Fruit fly (Drosophila melanogaster): Measurements from ENCODE around the gene CG3223.
"Not testable (repeated sequence)": the region's sequence is repeated elsewhere in the genome, so short reads cannot be mapped to it uniquely, and the experiment has no call there.

CG3223 gene

DNA sequence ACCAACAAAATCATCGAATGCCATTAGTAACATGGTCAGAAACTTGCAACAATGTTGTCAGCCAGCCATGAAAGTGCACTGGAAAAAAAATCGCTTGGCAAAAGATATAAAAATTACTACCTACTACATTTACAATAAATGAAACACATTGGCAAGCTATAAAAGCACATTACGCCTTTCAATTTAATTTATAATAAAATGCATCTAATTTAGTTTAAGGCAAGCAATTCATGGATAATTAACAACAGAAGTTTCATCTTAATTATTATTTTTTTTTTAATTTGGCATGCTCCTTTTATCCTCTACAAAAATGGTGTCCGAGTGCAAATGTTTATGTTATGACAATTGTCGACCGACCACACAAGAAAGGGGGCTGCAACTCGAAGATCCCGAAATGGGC is 29.7 kb downstream of the CG3223 start:
- TF ChIP-seq vfl (GFP tag; optimal IDR thresholded peaks at IDR 0.05): no peak
- TF ChIP-seq nerfin-1 (tag; optimal IDR thresholded peaks at IDR 0.05): no peak
- TF ChIP-seq pzg (GFP tag; optimal IDR thresholded peaks at IDR 0.05): no peak
- TF ChIP-seq Jarid2 (GFP tag; optimal IDR thresholded peaks at IDR 0.05): no peak
- TF ChIP-seq chm (GFP tag; IDR thresholded peaks at IDR 0.05): no peak

DNA sequence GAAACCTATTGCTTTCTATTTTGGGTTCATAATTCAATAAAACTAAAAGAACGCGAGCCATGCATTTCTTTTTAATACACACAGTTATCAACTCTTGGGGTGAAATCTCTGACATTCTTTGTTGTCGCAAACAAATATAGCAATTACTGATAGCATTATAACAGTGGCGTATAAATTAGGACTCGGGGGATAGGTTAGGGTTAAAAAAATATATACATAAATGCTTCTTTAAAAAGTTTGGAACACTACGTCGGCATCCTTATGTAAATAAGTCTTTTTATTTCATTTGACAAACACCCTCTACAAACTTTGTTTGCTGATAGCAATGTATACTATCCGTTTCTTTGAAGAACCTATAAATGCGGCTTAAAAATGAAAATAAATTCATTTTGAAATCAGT is 31.6 kb downstream of the CG3223 start, which contains the start of gene CG43060:
TSS of gene CG43060 (plus strand) at position 382 of the 400 bp plus-strand sequence.
- no peak for TF ChIP-seq maf-S (GFP tag; optimal IDR thresholded peaks at IDR 0.05)
- no peak for TF ChIP-seq CG11398 (GFP tag; optimal IDR thresholded peaks at IDR 0.05)
- TF ChIP-seq CG10979 (tag; optimal IDR thresholded peaks at IDR 0.05): no peak
- TF ChIP-seq CG13123 (GFP tag; optimal IDR thresholded peaks at IDR 0.05): no peak
- no peak for TF ChIP-seq Gug (GFP tag; IDR thresholded peaks at IDR 0.05)
- TF ChIP-seq ac (GFP tag; optimal IDR thresholded peaks at IDR 0.05): no peak
- TF ChIP-seq dimm (GFP tag; IDR thresholded peaks at IDR 0.05): no peak
- TF ChIP-seq Bdp1 (GFP tag; optimal IDR thresholded peaks at IDR 0.05): no peak
- TF ChIP-seq Oaz (GFP tag; IDR thresholded peaks at IDR 0.05): no peak
- TF ChIP-seq CG4282 (GFP tag; optimal IDR thresholded peaks at IDR 0.05): no peak
- no peak for TF ChIP-seq CG2116 (GFP tag; optimal IDR thresholded peaks at IDR 0.05)
- no peak for TF ChIP-seq CG17612 (GFP tag; IDR thresholded peaks at IDR 0.05)
- TF ChIP-seq stwl (tag; optimal IDR thresholded peaks at IDR 0.05): no peak
- no peak for TF ChIP-seq CG2889 (GFP tag; IDR thresholded peaks at IDR 0.05)
- TF ChIP-seq bsh (GFP tag; optimal IDR thresholded peaks at IDR 0.05): no peak
- no peak for TF ChIP-seq dysf (GFP tag; IDR thresholded peaks at IDR 0.05)
- no peak for TF ChIP-seq BtbVII (GFP tag; optimal IDR thresholded peaks at IDR 0.05)
- TF ChIP-seq Dip3 (GFP tag; optimal IDR thresholded peaks at IDR 0.05): no peak
- TF ChIP-seq tio (GFP tag; optimal IDR thresholded peaks at IDR 0.05): no peak
- TF ChIP-seq CG15073 (GFP tag; optimal IDR thresholded peaks at IDR 0.05): no peak

DNA sequence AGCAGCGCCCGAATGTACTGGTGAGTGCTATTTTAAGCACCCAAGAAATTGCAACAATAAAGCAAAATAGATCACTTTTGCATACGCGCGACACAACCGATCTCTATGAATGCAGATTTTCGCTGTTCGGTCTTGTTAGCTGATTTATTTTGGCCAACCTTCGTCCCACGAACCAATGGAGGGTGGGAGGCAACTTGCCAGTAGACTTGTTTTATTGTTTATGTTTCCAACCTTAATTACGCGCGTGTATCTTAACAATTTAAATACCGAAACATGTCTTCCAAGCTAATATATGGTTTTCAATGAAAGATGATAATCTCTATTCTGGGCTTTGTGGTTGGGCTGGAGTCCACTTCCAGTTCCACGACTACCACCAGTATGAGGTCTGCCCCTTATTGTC is 39.7 kb downstream of the CG3223 start, which contains the start of gene CG43618:
TSS of gene CG43618 (plus strand) at position 301 of the 400 bp plus-strand sequence.
- not testable (repeated sequence) for TF ChIP-seq zfh1 (GFP tag; IDR thresholded peaks at IDR 0.05); Atf-2 (GFP tag; optimal IDR thresholded peaks at IDR 0.05); pho (GFP tag; optimal IDR thresholded peaks at IDR 0.05)

DNA sequence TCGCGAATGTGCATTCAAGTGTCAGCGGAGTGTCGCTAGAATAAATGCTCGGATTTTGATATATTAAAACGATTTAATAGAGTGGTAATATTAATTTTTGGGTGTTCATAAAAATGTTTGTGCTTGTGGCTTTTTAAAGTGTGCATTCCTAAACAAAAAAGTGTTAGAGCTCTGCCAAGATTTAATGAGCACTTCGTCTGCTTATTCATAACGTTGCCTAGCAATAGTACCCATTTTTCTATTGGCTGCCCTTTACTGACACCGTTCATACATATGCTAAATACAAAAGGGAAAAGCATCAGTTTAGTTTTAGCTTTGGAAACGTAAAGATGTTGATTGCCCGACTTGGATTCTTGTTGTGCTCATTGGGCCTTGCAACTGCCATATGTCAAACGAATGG is 40.2 kb downstream of the CG3223 start, which contains the start of gene CG43061:
TSS of gene CG43061 (plus strand) at position 301 of the 400 bp plus-strand sequence.
- not testable (repeated sequence) for TF ChIP-seq BtbVII (GFP tag; optimal IDR thresholded peaks at IDR 0.05); HmgD (GFP tag; optimal IDR thresholded peaks at IDR 0.05); CG7963 (GFP tag; IDR thresholded peaks at IDR 0.05; ENCODE audit: partially characterized antibody)

DNA sequence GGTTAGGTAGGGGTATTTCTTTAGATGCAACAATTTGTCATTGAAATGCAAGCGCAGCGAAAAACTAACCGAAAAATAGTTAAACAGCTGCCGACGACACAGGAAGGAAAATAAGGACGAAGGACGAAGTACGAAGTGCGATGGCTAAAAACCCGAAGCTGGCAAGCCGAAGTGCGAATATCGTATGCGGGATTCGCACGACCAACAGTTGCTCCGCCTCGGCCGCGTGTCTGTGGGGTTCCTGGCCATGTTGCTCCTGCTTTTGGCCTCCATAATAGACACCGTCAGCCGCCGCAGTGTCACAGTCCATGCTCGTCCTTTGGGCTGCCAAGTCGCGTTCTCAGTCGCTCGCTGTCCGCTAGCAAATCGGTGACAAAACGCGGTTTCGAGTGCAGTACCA is 49.8 kb downstream of the CG3223 start, which contains the start of gene mAChR-B:
TSS of gene mAChR-B (plus strand) at position 301 of the 400 bp plus-strand sequence.
- TF ChIP-seq scrt (GFP tag; optimal IDR thresholded peaks at IDR 0.05): peak; percentile 0
- TF ChIP-seq crol (GFP tag; IDR thresholded peaks at IDR 0.05): no peak
- no peak for TF ChIP-seq CG18011 (GFP tag; optimal IDR thresholded peaks at IDR 0.05)
- TF ChIP-seq Sox102F (GFP tag; optimal IDR thresholded peaks at IDR 0.05): no peak
- no peak for TF ChIP-seq CG7786 (GFP tag; optimal IDR thresholded peaks at IDR 0.05)
- no peak for TF ChIP-seq caup (GFP tag; optimal IDR thresholded peaks at IDR 0.05; ENCODE audit: severe bottlenecking)
- TF ChIP-seq chinmo (GFP tag; IDR thresholded peaks at IDR 0.05; ENCODE audit: partially characterized antibody): 0 out of 4 replicates have a peak, but pooled peaks have one; percentile 23
- TF ChIP-seq Deaf1 (tag; optimal IDR thresholded peaks at IDR 0.05): peak; percentile 90
- TF ChIP-seq Nf-YC (tag; optimal IDR thresholded peaks at IDR 0.05): no peak
- TF ChIP-seq chn (GFP tag; optimal IDR thresholded peaks at IDR 0.05): no peak
- TF ChIP-seq CG6272 (GFP tag; IDR thresholded peaks at IDR 0.05): 0 out of 2 replicates have a peak, but pooled peaks have one; percentile 21
